Worm (Caenorhabditis elegans): ENCODE measurements around the gene emc-1.

Gene emc-1

DNA sequence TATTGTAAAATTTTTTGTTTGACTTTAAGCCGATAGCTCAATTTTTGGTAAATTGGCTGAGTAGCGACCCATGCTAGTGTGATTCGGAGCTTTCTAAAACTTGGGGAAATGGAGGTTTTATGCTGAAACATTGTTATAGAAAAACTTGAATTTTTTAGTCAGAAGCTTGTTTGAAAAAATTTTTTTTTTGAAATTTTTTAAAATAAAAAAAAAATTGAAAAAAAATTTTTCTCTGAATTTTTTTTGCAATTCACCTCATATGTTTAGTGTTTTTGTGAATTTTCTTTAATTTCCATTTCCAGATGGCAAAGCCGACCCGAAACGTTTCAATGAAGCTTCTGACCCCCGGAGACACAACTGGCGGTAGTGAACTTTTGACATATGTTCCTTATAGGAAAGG, 28.9 kb upstream of the emc-1 start, which contains the start of gene Y51H7BR.4:
Gene Y51H7BR.4, plus strand, starts transcription at position 301 of the 400 bp plus-strand sequence.
- TF ChIP-seq flt-1 (GFP tag; IDR thresholded peaks at IDR 0.05) (no peak), hmbx-1 (tag; optimal IDR thresholded peaks at IDR 0.05) (no peak), ets-7 (tag; optimal IDR thresholded peaks at IDR 0.05) (no peak), pes-1 (GFP tag; IDR thresholded peaks at IDR 0.05) (no peak), tbx-37 (GFP tag; conservative IDR thresholded peaks at IDR 0.05) (no peak), ceh-13 (GFP tag; optimal IDR thresholded peaks at IDR 0.05) (no peak), hmg-4 (GFP tag; optimal IDR thresholded peaks at IDR 0.05) (no peak), scrt-1 (GFP tag; IDR thresholded peaks at IDR 0.05) (no peak), B0310.2 (tag; optimal IDR thresholded peaks at IDR 0.05) (no peak), tra-4 (tag; optimal IDR thresholded peaks at IDR 0.05) (no peak), F13C5.2 (tag; optimal IDR thresholded peaks at IDR 0.05) (no peak), aly-1 (tag; optimal IDR thresholded peaks at IDR 0.05) (no peak), sea-1 (GFP tag; conservative IDR thresholded peaks at IDR 0.05) (no peak), ama-1 (optimal IDR thresholded peaks at IDR 0.05) (no peak), hnd-1 (tag; optimal IDR thresholded peaks at IDR 0.05) (no peak), tbx-11 (GFP tag; IDR thresholded peaks at IDR 0.05) (no peak), ceh-36 (tag; optimal IDR thresholded peaks at IDR 0.05) (no peak)

ce11 chrII:1525498-1525897, 25.4 kb upstream of the emc-1 start, which contains the start of gene Y51H7BR.7:
Y51H7BR.7 (minus strand) TSS chrII:1525598.
- TF ChIP-seq aly-1 (tag; optimal IDR thresholded peaks at IDR 0.05) (no peak), B0310.2 (tag; optimal IDR thresholded peaks at IDR 0.05) (no peak), sea-1 (GFP tag; conservative IDR thresholded peaks at IDR 0.05) (no peak), scrt-1 (GFP tag; IDR thresholded peaks at IDR 0.05) (no peak), ceh-36 (tag; optimal IDR thresholded peaks at IDR 0.05) (no peak), hmbx-1 (tag; optimal IDR thresholded peaks at IDR 0.05) (no peak), tbx-11 (GFP tag; IDR thresholded peaks at IDR 0.05) (no peak), tra-4 (tag; optimal IDR thresholded peaks at IDR 0.05) (no peak)

ce11 chrII:1521956-1522355, 21.8 kb upstream of the emc-1 start:
- no peak for TF ChIP-seq ets-7 (tag; optimal IDR thresholded peaks at IDR 0.05)
- TF ChIP-seq F13C5.2 (tag; optimal IDR thresholded peaks at IDR 0.05) = no peak
- TF ChIP-seq tbx-11 (GFP tag; IDR thresholded peaks at IDR 0.05) = no peak
- no peak for TF ChIP-seq hmg-4 (GFP tag; optimal IDR thresholded peaks at IDR 0.05)
- no peak for TF ChIP-seq scrt-1 (GFP tag; IDR thresholded peaks at IDR 0.05)
- TF ChIP-seq ceh-13 (GFP tag; optimal IDR thresholded peaks at IDR 0.05) = no peak
- TF ChIP-seq B0310.2 (tag; optimal IDR thresholded peaks at IDR 0.05) = no peak
- no peak for TF ChIP-seq flt-1 (GFP tag; IDR thresholded peaks at IDR 0.05)
- TF ChIP-seq hnd-1 (tag; optimal IDR thresholded peaks at IDR 0.05) = no peak
- no peak for TF ChIP-seq sea-1 (GFP tag; conservative IDR thresholded peaks at IDR 0.05)
- no peak for TF ChIP-seq pes-1 (GFP tag; IDR thresholded peaks at IDR 0.05)
- TF ChIP-seq ama-1 (optimal IDR thresholded peaks at IDR 0.05) = no peak
- TF ChIP-seq tra-4 (tag; optimal IDR thresholded peaks at IDR 0.05) = no peak

ce11 chrII:1519867-1520266, 19.7 kb upstream of the emc-1 start:
- no peak for TF ChIP-seq hnd-1 (tag; optimal IDR thresholded peaks at IDR 0.05)
- 0 out of 2 replicates have a peak, but pooled peaks have one; percentile 21 for TF ChIP-seq flt-1 (GFP tag; IDR thresholded peaks at IDR 0.05)
- no peak for TF ChIP-seq ama-1 (optimal IDR thresholded peaks at IDR 0.05)
- no peak for TF ChIP-seq hmbx-1 (tag; optimal IDR thresholded peaks at IDR 0.05)
- no peak for TF ChIP-seq B0310.2 (tag; optimal IDR thresholded peaks at IDR 0.05)
- TF ChIP-seq ceh-36 (tag; optimal IDR thresholded peaks at IDR 0.05) = no peak
- TF ChIP-seq ceh-13 (GFP tag; optimal IDR thresholded peaks at IDR 0.05) = no peak
- TF ChIP-seq scrt-1 (GFP tag; IDR thresholded peaks at IDR 0.05) = 0 out of 2 replicates have a peak, but pooled peaks have one; percentile 24
- TF ChIP-seq aly-1 (tag; optimal IDR thresholded peaks at IDR 0.05) = no peak
- TF ChIP-seq sea-1 (GFP tag; conservative IDR thresholded peaks at IDR 0.05) = no peak
- TF ChIP-seq hmg-4 (GFP tag; optimal IDR thresholded peaks at IDR 0.05) = no peak
- TF ChIP-seq tbx-37 (GFP tag; conservative IDR thresholded peaks at IDR 0.05) = no peak
- TF ChIP-seq pes-1 (GFP tag; IDR thresholded peaks at IDR 0.05) = 0 out of 2 replicates have a peak, but pooled peaks have one; percentile 47
- no peak for TF ChIP-seq tra-4 (tag; optimal IDR thresholded peaks at IDR 0.05)
- no peak for TF ChIP-seq F13C5.2 (tag; optimal IDR thresholded peaks at IDR 0.05)

DNA sequence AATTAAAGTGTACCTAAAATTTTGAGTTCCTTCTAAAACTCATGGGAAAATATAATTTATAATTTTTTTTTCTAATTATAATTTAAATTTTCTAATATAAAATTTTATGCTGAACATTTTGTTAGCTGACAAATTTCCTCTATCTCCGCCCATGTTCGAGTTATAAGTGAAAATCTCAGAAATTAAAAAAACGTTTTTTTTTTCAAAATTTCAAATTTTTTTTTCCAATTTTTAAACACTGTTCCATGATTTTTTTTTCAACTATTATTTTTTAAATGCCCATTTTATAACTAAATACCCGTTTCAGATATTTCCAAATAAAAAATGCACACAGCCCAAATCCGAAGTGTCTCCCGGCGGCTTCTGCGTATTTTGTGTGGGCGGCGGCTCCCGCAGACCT, 18.8 kb upstream of the emc-1 start, which contains the start of gene Y51H7BR.8:
Gene Y51H7BR.8, plus strand, starts transcription at position 301 of the 400 bp plus-strand sequence.
- no peak for TF ChIP-seq hmbx-1 (tag; optimal IDR thresholded peaks at IDR 0.05)
- TF ChIP-seq pes-1 (GFP tag; IDR thresholded peaks at IDR 0.05) = no peak
- TF ChIP-seq hnd-1 (tag; optimal IDR thresholded peaks at IDR 0.05) = no peak
- TF ChIP-seq B0310.2 (tag; optimal IDR thresholded peaks at IDR 0.05) = no peak

- TF ChIP-seq F13C5.2 (tag; optimal IDR thresholded peaks at IDR 0.05) (no peak), ceh-36 (tag; optimal IDR thresholded peaks at IDR 0.05) (no peak), hnd-1 (tag; optimal IDR thresholded peaks at IDR 0.05) (no peak), aly-1 (tag; optimal IDR thresholded peaks at IDR 0.05) (no peak), tbx-37 (GFP tag; conservative IDR thresholded peaks at IDR 0.05) (no peak), hmg-4 (GFP tag; optimal IDR thresholded peaks at IDR 0.05) (no peak), B0310.2 (tag; optimal IDR thresholded peaks at IDR 0.05) (no peak), ceh-13 (GFP tag; optimal IDR thresholded peaks at IDR 0.05) (no peak), hmbx-1 (tag; optimal IDR thresholded peaks at IDR 0.05) (no peak), ama-1 (optimal IDR thresholded peaks at IDR 0.05) (no peak), scrt-1 (GFP tag; IDR thresholded peaks at IDR 0.05) (no peak), flt-1 (GFP tag; IDR thresholded peaks at IDR 0.05) (no peak), tbx-11 (GFP tag; IDR thresholded peaks at IDR 0.05) (no peak), ets-7 (tag; optimal IDR thresholded peaks at IDR 0.05) (no peak), sea-1 (GFP tag; conservative IDR thresholded peaks at IDR 0.05) (no peak)
Observed at ce11 chrII:1517354-1517753, 17.2 kb upstream of the emc-1 start, which contains the start of gene math-45. math-45 (minus strand) TSS chrII:1517454.

DNA sequence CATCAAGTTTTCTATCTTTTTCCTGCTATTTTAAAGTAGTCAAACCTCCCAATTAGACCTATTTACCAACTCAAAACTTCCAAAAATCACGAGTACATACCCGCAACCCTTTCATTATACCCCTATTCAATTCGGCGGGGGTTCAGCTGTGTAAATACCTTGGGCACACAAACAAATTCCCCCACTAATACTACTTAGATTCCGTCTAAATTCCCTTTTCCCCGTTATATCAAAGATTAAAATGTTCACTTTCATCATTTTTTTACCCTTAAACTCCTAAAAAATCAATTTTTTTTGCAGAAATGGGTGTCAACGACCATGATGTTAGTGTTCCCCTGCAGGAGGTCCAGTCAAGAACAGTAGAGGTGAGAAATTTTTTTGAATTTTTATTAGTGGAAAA, 4.1 kb upstream of the emc-1 start, which contains the start of gene fdgt-1:
Gene fdgt-1, plus strand, starts transcription at position 301 of the 400 bp plus-strand sequence.
- TF ChIP-seq aly-1 (tag; optimal IDR thresholded peaks at IDR 0.05) (no peak), pes-1 (GFP tag; IDR thresholded peaks at IDR 0.05) (0 out of 2 replicates have a peak, but pooled peaks have one; percentile 3)

DNA sequence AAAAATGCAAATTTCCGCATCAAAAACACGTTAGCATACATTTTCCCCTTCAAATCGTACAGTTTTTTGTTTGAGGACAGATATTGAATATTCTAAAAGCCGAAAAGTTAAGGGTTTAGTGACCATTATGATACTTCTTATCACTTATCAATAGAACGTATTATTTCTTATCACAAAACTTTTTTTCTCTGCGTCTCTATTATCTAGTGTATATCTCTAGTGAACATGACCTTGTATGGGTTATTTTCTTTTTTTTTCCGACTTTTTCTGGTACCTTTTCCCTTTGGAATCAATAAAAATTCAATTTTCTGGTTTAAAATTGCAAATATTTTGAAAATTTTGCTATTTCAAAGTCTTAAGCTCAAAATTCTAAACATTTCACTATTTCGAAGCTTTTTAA, 3.5 kb upstream of the emc-1 start:
- TF ChIP-seq hmg-4 (GFP tag; optimal IDR thresholded peaks at IDR 0.05) (no peak), ama-1 (optimal IDR thresholded peaks at IDR 0.05) (no peak), hnd-1 (tag; optimal IDR thresholded peaks at IDR 0.05) (no peak), ets-7 (tag; optimal IDR thresholded peaks at IDR 0.05) (no peak), ceh-13 (GFP tag; optimal IDR thresholded peaks at IDR 0.05) (no peak), sea-1 (GFP tag; conservative IDR thresholded peaks at IDR 0.05) (no peak), F13C5.2 (tag; optimal IDR thresholded peaks at IDR 0.05) (no peak), B0310.2 (tag; optimal IDR thresholded peaks at IDR 0.05) (no peak), scrt-1 (GFP tag; IDR thresholded peaks at IDR 0.05) (no peak), hmbx-1 (tag; optimal IDR thresholded peaks at IDR 0.05) (no peak)

All from whole organism, early embryonic.